Fruit fly (Drosophila melanogaster) whole organism, embryonic: ENCODE data around the gene CG31760.

ENCODE experiments used
- CG10267 ChIP-seq: fragments of 200-800 bp; sonication (Bioruptor generic); optimal IDR thresholded peaks from 2 replicates; lab custom pipeline; 2018; ENCODE audit warnings: missing biosample characterization, mild to moderate bottlenecking, missing genetic modification characterization, moderate library complexity
- CG11093 ChIP-seq: fragments of 200-800 bp; sonication (Bioruptor generic); IDR thresholded peaks from 3 replicates; pipeline ENCODE4 v1.3.6; 2022; ENCODE audit warnings: missing biosample characterization, missing genetic modification characterization
- CG11247 ChIP-seq: fragments of 200-800 bp; sonication (Bioruptor generic); IDR thresholded peaks from 2 replicates; pipeline ENCODE4 v1.3.6; 2022; ENCODE audit warnings: missing biosample characterization, missing genetic modification characterization
- CG11398 ChIP-seq: fragments of 200-800 bp; sonication (Bioruptor generic); optimal IDR thresholded peaks from 2 replicates; lab custom pipeline; 2016; ENCODE audit warnings: missing biosample characterization, missing genetic modification characterization
- CG14860 ChIP-seq: fragments of 200-800 bp; sonication (Bioruptor generic); IDR thresholded peaks from 3 replicates; pipeline ENCODE4 v1.3.6; 2022; ENCODE audit warnings: missing biosample characterization, missing genetic modification characterization; ENCODE audit not compliant: partially characterized antibody
- CG15696 ChIP-seq: fragments of 200-800 bp; sonication (Bioruptor generic); optimal IDR thresholded peaks from 2 replicates; lab custom pipeline; 2019; ENCODE audit warnings: missing biosample characterization, mild to moderate bottlenecking, missing genetic modification characterization, moderate library complexity
- CG16813 ChIP-seq: fragments of 200-800 bp; sonication (Bioruptor generic); IDR thresholded peaks from 3 replicates; pipeline ENCODE4 v1.3.6; 2022; ENCODE audit warnings: missing biosample characterization, missing genetic modification characterization; ENCODE audit not compliant: partially characterized antibody
- CG17829 ChIP-seq: fragments of 200-800 bp; optimal IDR thresholded peaks from 2 replicates; lab custom pipeline; 2019; ENCODE audit warnings: missing biosample characterization, mild to moderate bottlenecking, missing genetic modification characterization, moderate library complexity
- CG18011 ChIP-seq: fragments of 200-800 bp; sonication (Bioruptor generic); optimal IDR thresholded peaks from 2 replicates; lab custom pipeline; 2017; ENCODE audit warnings: missing biosample characterization, missing genetic modification characterization, mild to moderate bottlenecking, moderate library complexity, missing genotype
- CG18476 ChIP-seq: fragments of 200-800 bp; sonication (Bioruptor generic); optimal IDR thresholded peaks from 2 replicates; lab custom pipeline; 2016; ENCODE audit warnings: missing biosample characterization, mild to moderate bottlenecking, missing genetic modification characterization
- CG2199 ChIP-seq: fragments of 200-800 bp; sonication (Bioruptor generic); IDR thresholded peaks from 3 replicates; pipeline ENCODE4 v1.3.6; 2022; ENCODE audit warnings: missing biosample characterization, missing genetic modification characterization
- CG2875 ChIP-seq: fragments of 200-800 bp; sonication (Bioruptor generic); optimal IDR thresholded peaks from 2 replicates; lab custom pipeline; 2017; ENCODE audit warnings: missing biosample characterization, mild to moderate bottlenecking, missing genetic modification characterization, missing genetic modification reagents
- CG30431 ChIP-seq: fragments of 200-800 bp; sonication (Bioruptor generic); optimal IDR thresholded peaks from 2 replicates; lab custom pipeline; 2017; ENCODE audit warnings: missing biosample characterization, missing genetic modification characterization
- CG3726 ChIP-seq: fragments of 200-800 bp; sonication (Bioruptor generic); IDR thresholded peaks from 3 replicates; pipeline ENCODE4, ENCODE4 v1.3.6; 2022; ENCODE audit warnings: missing biosample characterization, missing genetic modification characterization
- CG4820 ChIP-seq: fragments of 200-800 bp; sonication (Bioruptor generic); optimal IDR thresholded peaks from 3 replicates; lab custom pipeline; 2016; ENCODE audit warnings: missing biosample characterization, missing genetic modification characterization
- CG6791 ChIP-seq: fragments of 200-800 bp; sonication (Bioruptor generic); IDR thresholded peaks from 3 replicates; pipeline ENCODE4 v1.3.6; 2022; ENCODE audit warnings: missing biosample characterization, missing genetic modification characterization; ENCODE audit not compliant: partially characterized antibody
- CG9876 ChIP-seq: fragments of 200-800 bp; sonication (Bioruptor generic); optimal IDR thresholded peaks from 2 replicates; lab custom pipeline; 2016; ENCODE audit warnings: missing biosample characterization, missing genetic modification characterization
- Dref ChIP-seq: fragments of 200-800 bp; sonication (Bioruptor generic); IDR thresholded peaks from 2 replicates; pipeline ENCODE4 v1.3.6; 2022; ENCODE audit warnings: missing biosample characterization, missing genetic modification characterization
- Ets97D ChIP-seq: fragments of 200-800 bp; sonication (Bioruptor generic); optimal IDR thresholded peaks from 3 replicates; lab custom pipeline; 2016; ENCODE audit warnings: missing biosample characterization, missing genetic modification characterization
- Hr51 ChIP-seq, 2 experiments: fragments of 200-800 bp; sonication (Bioruptor generic); optimal IDR thresholded peaks; 2 replicates in 1 of 2; 3 replicates in 1 of 2; lab custom pipeline; 2016 to 2018; ENCODE audit warnings: missing biosample characterization in 2 of 2, missing genetic modification characterization in 2 of 2, mild to moderate bottlenecking in 1 of 2, moderate library complexity in 1 of 2
- Lhr ChIP-seq: fragments of 200-800 bp; sonication (Bioruptor generic); optimal IDR thresholded peaks from 3 replicates; lab custom pipeline; 2017; ENCODE audit warnings: mild to moderate bottlenecking, missing biosample characterization, missing genetic modification reagents, missing genetic modification characterization
- PHDP ChIP-seq: fragments of 200-800 bp; sonication (Bioruptor generic); optimal IDR thresholded peaks from 3 replicates; lab custom pipeline; 2018; ENCODE audit warnings: missing biosample characterization, mild to moderate bottlenecking, missing genetic modification characterization, moderate library complexity
- Taf1 ChIP-seq: fragments of 200-800 bp; sonication (Bioruptor generic); IDR thresholded peaks from 2 replicates; pipeline ENCODE4 v1.3.6; 2022; ENCODE audit warnings: missing biosample characterization, missing genetic modification characterization
- Xbp1 ChIP-seq: fragments of 200-800 bp; sonication (Bioruptor generic); optimal IDR thresholded peaks from 3 replicates; lab custom pipeline; 2016; ENCODE audit warnings: missing biosample characterization, mild to moderate bottlenecking, missing genetic modification characterization
- ab ChIP-seq: fragments of 200-800 bp; sonication (Bioruptor generic); optimal IDR thresholded peaks from 2 replicates; lab custom pipeline; 2016; ENCODE audit warnings: missing biosample characterization, missing genetic modification characterization
- ase ChIP-seq: fragments of 200-800 bp; sonication (Bioruptor generic); IDR thresholded peaks from 3 replicates; pipeline ENCODE4 v1.3.6; 2022; ENCODE audit warnings: missing biosample characterization, missing genetic modification characterization
- crc ChIP-seq: fragments of 200-800 bp; sonication (Bioruptor generic); optimal IDR thresholded peaks from 2 replicates; lab custom pipeline; 2016; ENCODE audit warnings: missing biosample characterization, missing genetic modification characterization
- danr ChIP-seq: fragments of 200-800 bp; sonication (Bioruptor generic); IDR thresholded peaks from 2 replicates; pipeline ENCODE4 v1.3.6; 2022; ENCODE audit warnings: missing biosample characterization, missing genetic modification characterization
- fd3F ChIP-seq: fragments of 200-800 bp; sonication (Bioruptor generic); optimal IDR thresholded peaks from 2 replicates; lab custom pipeline; 2018; ENCODE audit warnings: missing biosample characterization, mild to moderate bottlenecking, missing genetic modification characterization, moderate library complexity
- fd96Cb ChIP-seq: fragments of 200-800 bp; sonication (Bioruptor generic); optimal IDR thresholded peaks from 2 replicates; lab custom pipeline; 2018; ENCODE audit warnings: missing biosample characterization, mild to moderate bottlenecking, missing genetic modification characterization, moderate library complexity
- grn ChIP-seq: fragments of 200-800 bp; sonication (Bioruptor generic); optimal IDR thresholded peaks from 3 replicates; lab custom pipeline; 2017; ENCODE audit warnings: missing biosample characterization, missing genetic modification characterization
- ind ChIP-seq: fragments of 200-800 bp; sonication (Bioruptor generic); optimal IDR thresholded peaks from 3 replicates; lab custom pipeline; 2016; ENCODE audit warnings: missing biosample characterization, missing genetic modification characterization
- jigr1 ChIP-seq: fragments of 200-800 bp; sonication (Bioruptor generic); IDR thresholded peaks from 3 replicates; pipeline ENCODE4 v1.3.6; 2022; ENCODE audit warnings: missing biosample characterization, missing genetic modification characterization
- ken ChIP-seq: fragments of 200-800 bp; sonication (Bioruptor generic); IDR thresholded peaks from 3 replicates; pipeline ENCODE4 v1.3.6; 2022; ENCODE audit warnings: missing biosample characterization, missing genetic modification characterization
- kni ChIP-seq: fragments of 200-800 bp; sonication (Bioruptor generic); optimal IDR thresholded peaks from 3 replicates; lab custom pipeline; 2017; ENCODE audit warnings: mild to moderate bottlenecking, missing biosample characterization, missing genetic modification reagents, missing genetic modification characterization
- lbe ChIP-seq: fragments of 200-800 bp; sonication (Bioruptor generic); optimal IDR thresholded peaks from 2 replicates; lab custom pipeline; 2016; ENCODE audit warnings: missing biosample characterization, mild to moderate bottlenecking, missing genetic modification characterization
- lmd ChIP-seq: fragments of 200-800 bp; sonication (Bioruptor generic); IDR thresholded peaks from 2 replicates; pipeline ENCODE4 v1.3.6; 2022; ENCODE audit warnings: missing biosample characterization, missing genetic modification characterization
- onecut ChIP-seq: fragments of 200-800 bp; sonication (Bioruptor generic); IDR thresholded peaks from 2 replicates; pipeline ENCODE4 v1.3.6; 2022; ENCODE audit warnings: missing biosample characterization, missing genetic modification characterization
- ranshi ChIP-seq: fragments of 200-800 bp; sonication (Bioruptor generic); IDR thresholded peaks from 2 replicates; pipeline ENCODE4 v1.3.6; 2022; ENCODE audit warnings: missing biosample characterization, missing genetic modification characterization
- salm ChIP-seq: fragments of 200-800 bp; sonication (Bioruptor generic); optimal IDR thresholded peaks from 2 replicates; lab custom pipeline; 2018; ENCODE audit warnings: missing biosample characterization, mild to moderate bottlenecking, missing genetic modification characterization
- stc ChIP-seq: fragments of 200-800 bp; sonication (Bioruptor generic); IDR thresholded peaks from 2 replicates; pipeline ENCODE4 v1.3.6; 2022; ENCODE audit warnings: missing biosample characterization, missing genetic modification characterization
- tin ChIP-seq: fragments of 200-800 bp; sonication (Bioruptor generic); optimal IDR thresholded peaks from 3 replicates; lab custom pipeline; 2016; ENCODE audit warnings: missing biosample characterization, missing genetic modification characterization
- tio ChIP-seq: fragments of 200-800 bp; sonication (Bioruptor generic); optimal IDR thresholded peaks from 2 replicates; lab custom pipeline; 2017; ENCODE audit warnings: missing biosample characterization, missing genetic modification characterization, inconsistent platforms
- tna ChIP-seq: fragments of 200-800 bp; sonication (Bioruptor generic); IDR thresholded peaks from 2 replicates; pipeline ENCODE4 v1.3.6; 2022; ENCODE audit warnings: missing biosample characterization, missing genetic modification characterization; ENCODE audit not compliant: partially characterized antibody
- vfl ChIP-seq: fragments of 200-800 bp; sonication (Bioruptor generic); optimal IDR thresholded peaks from 2 replicates; lab custom pipeline; 2016; ENCODE audit warnings: missing biosample characterization, missing genetic modification characterization
- yki ChIP-seq: fragments of >200 bp; optimal IDR thresholded peaks from 3 replicates; lab custom pipeline; 2018
- zf30C ChIP-seq: fragments of 200-800 bp; sonication (Bioruptor generic); optimal IDR thresholded peaks from 3 replicates; lab custom pipeline; 2018; ENCODE audit warnings: missing biosample characterization, mild to moderate bottlenecking, missing genetic modification characterization
- zfh2 ChIP-seq: fragments of 200-800 bp; sonication (Bioruptor generic); optimal IDR thresholded peaks from 2 replicates; lab custom pipeline; 2016; ENCODE audit warnings: missing biosample characterization, missing genetic modification characterization

CG31760 gene

dm6 chr2L:12103231-12104210 is 39.1 kb upstream of the CG31760 start, which contains the start of the genes Patsas and ThrRS (continued):
- TF ChIP-seq fd96Cb (tag; lab: Kevin White, UChicago), result peak; percentile 88
- TF ChIP-seq Dref, result peak; percentile 33; the same call in 1 of the 2 replicates
- peak; percentile 85 for TF ChIP-seq fd3F (GFP tag; lab: Kevin White, UChicago)
- peak; percentile 85 for TF ChIP-seq CG15696 (tag; lab: Kevin White, UChicago)
- TF ChIP-seq ab (GFP tag; lab: Kevin White, UChicago), result peak; percentile 60
- peak; percentile 71; the same call in 2 of the 3 replicates for TF ChIP-seq ase
- no peak for TF ChIP-seq CG16813 (GFP tag; lab: Robert Waterston, UW)
- peak; percentile 100 for TF ChIP-seq CG18476
- peak; percentile 57; the same call in 1 of the 2 replicates for TF ChIP-seq Taf1
- no peak for TF ChIP-seq grn
- peak; percentile 72; the same call in 2 of the 3 replicates for TF ChIP-seq CG3726 (GFP tag; lab: Robert Waterston, UW)
- peak; percentile 87 for TF ChIP-seq PHDP (tag; lab: Kevin White, UChicago)
- peak; percentile 65 for TF ChIP-seq stc
- peak; percentile 49 for TF ChIP-seq Lhr
- no peak for TF ChIP-seq tna (GFP tag; lab: Robert Waterston, UW)
- TF ChIP-seq CG2199 (GFP tag; lab: Robert Waterston, UW), result peak; percentile 64; the same call in 1 of the 3 replicates
- peak; percentile 47 for TF ChIP-seq CG2875 (GFP tag; lab: Kevin White, UChicago)
- no peak for TF ChIP-seq CG6791 (GFP tag; lab: Robert Waterston, UW)
- TF ChIP-seq CG18011 (GFP tag; lab: Kevin White, UChicago), result peak; percentile 52
- no peak for TF ChIP-seq tio (GFP tag; lab: Kevin White, UChicago)
- peak; percentile 82 for TF ChIP-seq ind (GFP tag; lab: Kevin White, UChicago)
- peak; percentile 84 for TF ChIP-seq CG17829 (tag; lab: Kevin White, UChicago)
- peak; percentile 49 for TF ChIP-seq lbe
- TF ChIP-seq tin (GFP tag; lab: Kevin White, UChicago), result peak; percentile 86
- TF ChIP-seq CG14860, result no peak
- TF ChIP-seq yki (lab: Kevin White, UChicago), result no peak
- peak; percentile 90 for TF ChIP-seq lmd
- no peak for TF ChIP-seq CG11398
- TF ChIP-seq zfh2 (GFP tag; lab: Kevin White, UChicago), result peak; percentile 62
- peak; percentile 66 for TF ChIP-seq salm (tag; lab: Kevin White, UChicago)
- peak; percentile 43 for TF ChIP-seq crc (GFP tag; lab: Kevin White, UChicago)
- TF ChIP-seq CG4820 (GFP tag; lab: Kevin White, UChicago), result peak; percentile 84
- no peak for TF ChIP-seq kni (GFP tag; lab: Kevin White, UChicago)
- peak; percentile 80 for TF ChIP-seq jigr1 (GFP tag; lab: Robert Waterston, UW)
- no peak for TF ChIP-seq zf30C (GFP tag; lab: Kevin White, UChicago)
- TF ChIP-seq CG10267 (tag; lab: Kevin White, UChicago), result peak; percentile 84
- TF ChIP-seq Ets97D (GFP tag; lab: Kevin White, UChicago), result peak; percentile 79
- peak; percentile 86 for TF ChIP-seq ranshi (GFP tag; lab: Robert Waterston, UW)
- peak; percentile 72 for TF ChIP-seq CG9876 (GFP tag; lab: Kevin White, UChicago)
- TF ChIP-seq onecut (GFP tag; lab: Robert Waterston, UW), result peak; percentile 97
- TF ChIP-seq CG11093 (GFP tag; lab: Robert Waterston, UW), result peak; percentile 74; the same call in 2 of the 3 replicates
- TF ChIP-seq ken, result peak; percentile 80; the same call in 2 of the 3 replicates
- TF ChIP-seq CG11247 (GFP tag; lab: Robert Waterston, UW), result peak; percentile 70
- TF ChIP-seq CG30431 (GFP tag; lab: Kevin White, UChicago), result peak; percentile 82
- peak; percentile 78 to 88 for TF ChIP-seq Hr51 (GFP tag; optimal IDR thresholded peaks at IDR 0.05; lab: Kevin White, UChicago)
- peak; percentile 76 for TF ChIP-seq vfl (GFP tag; lab: Kevin White, UChicago)
- peak; percentile 92 for TF ChIP-seq Xbp1
- TF ChIP-seq danr (GFP tag; lab: Robert Waterston, UW), result peak; percentile 69
